Fruit fly (Drosophila melanogaster): Measurements from ENCODE around the gene Rac1.

- TF ChIP-seq Hr39 (optimal IDR thresholded peaks at IDR 0.05) (no peak), Doc2 (GFP tag; IDR thresholded peaks at IDR 0.05) (no peak), CG6254 (GFP tag; optimal IDR thresholded peaks at IDR 0.05) (no peak), CG16779 (GFP tag; IDR thresholded peaks at IDR 0.05) (no peak), CG13296 (GFP tag; optimal IDR thresholded peaks at IDR 0.05) (peak; percentile 22), CkIIα-i1 (GFP tag; IDR thresholded peaks at IDR 0.05) (no peak), CG3726 (GFP tag; IDR thresholded peaks at IDR 0.05) (no peak), ftz-f1 (GFP tag; optimal IDR thresholded peaks at IDR 0.05) (no peak)
These were observed 47.8 kb upstream of the Rac1 start for dm6 chr3L:1349942-1350923.

Data from whole organism, embryonic.